Worm (Caenorhabditis elegans) whole organism, young adult: ENCODE results near the gene col-128.

Source experiments
- C06A6.2 ChIP-seq: fragments of 200-800 bp; sonication (Bioruptor generic); conservative IDR thresholded peaks from 2 replicates; pipeline ENCODE4 v1.3.6; 2022; ENCODE audit warnings: missing genetic modification characterization, missing compliant biosample characterization
- F23B12.7 ChIP-seq: sonication (generic microtip); optimal IDR thresholded peaks from 2 replicates; lab custom pipeline; 2017; ENCODE audit warnings: missing genetic modification characterization, mild to moderate bottlenecking, missing compliant biosample characterization, antibody characterized with exemption, moderate library complexity; ENCODE audit not compliant: insufficient read depth
- F49E8.2 ChIP-seq: sonication (generic microtip); optimal IDR thresholded peaks from 3 replicates; lab custom pipeline; 2017; ENCODE audit warnings: missing genetic modification characterization, mild to moderate bottlenecking, missing compliant biosample characterization, antibody characterized with exemption, moderate library complexity; ENCODE audit not compliant: insufficient read depth
- F57A8.1 ChIP-seq: fragments of 200-800 bp; sonication (Bioruptor generic); optimal IDR thresholded peaks from 2 replicates; lab custom pipeline; 2018; ENCODE audit warnings: mild to moderate bottlenecking, missing genetic modification characterization, moderate library complexity, missing compliant biosample characterization
- K12H6.12 ChIP-seq: fragments of 200-800 bp; sonication (Bioruptor generic); optimal IDR thresholded peaks from 2 replicates; lab custom pipeline; 2018; ENCODE audit warnings: mild to moderate bottlenecking, missing genetic modification characterization, missing compliant biosample characterization
- Y56A3A.18 ChIP-seq: fragments of 200-800 bp; sonication (Bioruptor generic); IDR thresholded peaks from 2 replicates; pipeline ENCODE4 v1.3.6; 2022; ENCODE audit warnings: missing genetic modification reagents, missing genetic modification characterization, missing compliant biosample characterization
- Y67H2A.10 ChIP-seq: fragments of 200-800 bp; sonication (Bioruptor generic); conservative IDR thresholded peaks from 2 replicates; pipeline ENCODE4 v1.3.6; 2022; ENCODE audit warnings: missing genetic modification reagents, missing genetic modification characterization, missing compliant biosample characterization
- Y79H2A.3 ChIP-seq: fragments of 200-800 bp; sonication (Bioruptor generic); conservative IDR thresholded peaks from 2 replicates; pipeline ENCODE4 v1.3.6; 2022; ENCODE audit warnings: missing genetic modification reagents, missing genetic modification characterization, missing compliant biosample characterization
- ZK185.1 ChIP-seq: sonication (generic microtip); optimal IDR thresholded peaks from 2 replicates; lab custom pipeline; 2016; ENCODE audit warnings: mild to moderate bottlenecking, missing genetic modification characterization, missing compliant biosample characterization; ENCODE audit not compliant: poor library complexity, severe bottlenecking
- akir-1 ChIP-seq: fragments of 200-800 bp; sonication (Bioruptor generic); optimal IDR thresholded peaks from 2 replicates; lab custom pipeline; 2018; ENCODE audit warnings: mild to moderate bottlenecking, missing genetic modification characterization, moderate library complexity, missing compliant biosample characterization
- aptf-2 ChIP-seq: fragments of 200-800 bp; sonication (Bioruptor generic); conservative IDR thresholded peaks from 2 replicates; pipeline ENCODE4 v1.3.6; 2022; ENCODE audit warnings: missing genetic modification reagents, missing genetic modification characterization, missing compliant biosample characterization
- attf-3 ChIP-seq: fragments of 200-800 bp; sonication (Bioruptor generic); conservative IDR thresholded peaks from 2 replicates; pipeline ENCODE4 v1.3.6; 2022; ENCODE audit warnings: missing genetic modification reagents, missing genetic modification characterization, missing compliant biosample characterization
- attf-5 ChIP-seq: fragments of 200-800 bp; sonication (Bioruptor generic); optimal IDR thresholded peaks from 2 replicates; lab custom pipeline; 2018; ENCODE audit warnings: mild to moderate bottlenecking, missing genetic modification characterization, missing compliant biosample characterization
- attf-6 ChIP-seq: fragments of 200-800 bp; sonication (Bioruptor generic); IDR thresholded peaks from 2 replicates; pipeline ENCODE4 v1.3.6; 2022; ENCODE audit warnings: missing genetic modification reagents, missing genetic modification characterization, missing compliant biosample characterization
- cebp-1 ChIP-seq, 2 experiments: fragments of 200-800 bp in 1 of 2; sonication (Bioruptor generic) in 1 of 2; sonication (generic microtip) in 1 of 2; IDR thresholded peaks in 1 of 2; optimal IDR thresholded peaks in 1 of 2; 2 replicates each; pipeline versions ENCODE4 v1.3.6 to Lab custom; 2017 to 2022; ENCODE audit warnings: missing compliant biosample characterization in 2 of 2, missing genetic modification characterization in 2 of 2, mild to moderate bottlenecking in 1 of 2, missing genetic modification reagents in 1 of 2, moderate library complexity in 1 of 2
- ceh-100 ChIP-seq: fragments of 200-800 bp; sonication (Bioruptor generic); IDR thresholded peaks from 2 replicates; pipeline ENCODE4 v1.3.6; 2022; ENCODE audit warnings: missing genetic modification reagents, missing genetic modification characterization, missing compliant biosample characterization
- dox-1 ChIP-seq: fragments of 200-800 bp; sonication (Bioruptor generic); IDR thresholded peaks from 2 replicates; pipeline ENCODE4 v1.3.6; 2022; ENCODE audit warnings: missing genetic modification reagents, missing genetic modification characterization, missing compliant biosample characterization
- dpl-1 ChIP-seq: fragments of 150-350 bp; optimal IDR thresholded peaks from 2 replicates; lab custom pipeline; 2014; ENCODE audit warnings: missing biosample characterization, missing genetic modification reagents, missing genetic modification characterization
- efl-1 ChIP-seq: fragments of 150-350 bp; optimal IDR thresholded peaks from 2 replicates; lab custom pipeline; 2014; ENCODE audit warnings: missing biosample characterization, missing genetic modification reagents, missing genetic modification characterization
- egl-44 ChIP-seq: fragments of 200-800 bp; sonication (Bioruptor generic); IDR thresholded peaks from 2 replicates; pipeline ENCODE4 v1.3.6; 2022; ENCODE audit warnings: missing genetic modification reagents, missing genetic modification characterization, missing compliant biosample characterization
- egrh-3 ChIP-seq: fragments of 200-800 bp; sonication (Bioruptor generic); IDR thresholded peaks from 2 replicates; pipeline ENCODE4 v1.3.6; 2022; ENCODE audit warnings: missing genetic modification reagents, missing genetic modification characterization, missing compliant biosample characterization
- ekl-4 ChIP-seq: fragments of 200-800 bp; sonication (Bioruptor generic); IDR thresholded peaks from 2 replicates; pipeline ENCODE4 v1.3.6; 2022; ENCODE audit warnings: missing genetic modification reagents, missing genetic modification characterization, missing compliant biosample characterization
- fkh-3 ChIP-seq: sonication (generic microtip); optimal IDR thresholded peaks from 2 replicates; lab custom pipeline; 2016; ENCODE audit warnings: mild to moderate bottlenecking, missing genetic modification characterization, missing compliant biosample characterization
- hlh-12 ChIP-seq: sonication (generic microtip); optimal IDR thresholded peaks from 2 replicates; lab custom pipeline; 2016; ENCODE audit warnings: missing genetic modification characterization, missing compliant biosample characterization
- hmg-20 ChIP-seq: fragments of 200-800 bp; sonication (Bioruptor generic); IDR thresholded peaks from 2 replicates; pipeline ENCODE4 v1.3.6; 2022; ENCODE audit warnings: missing genetic modification reagents, missing genetic modification characterization, missing compliant biosample characterization
- hsf-1 ChIP-seq: fragments of 200-800 bp; sonication (Bioruptor generic); IDR thresholded peaks from 2 replicates; pipeline ENCODE4 v1.3.6; 2022; ENCODE audit warnings: missing genetic modification reagents, missing genetic modification characterization, missing compliant biosample characterization
- lin-35 ChIP-seq, 3 experiments: fragments of 150-350 bp in 2 of 3; sonication (generic microtip) in 1 of 3; optimal IDR thresholded peaks; 2 replicates each; lab custom pipeline; 2014 to 2018; ENCODE audit warnings: missing biosample characterization in 3 of 3, missing genetic modification characterization in 3 of 3, missing genetic modification reagents in 3 of 3
- lin-40 ChIP-seq: sonication (generic microtip); optimal IDR thresholded peaks from 2 replicates; lab custom pipeline; 2016; ENCODE audit warnings: missing genetic modification characterization, mild to moderate bottlenecking, missing compliant biosample characterization, missing genotype, missing genetic modification reagents
- lir-1 ChIP-seq: fragments of 200-800 bp; sonication (Bioruptor generic); conservative IDR thresholded peaks from 2 replicates; pipeline ENCODE4 v1.3.6; 2022; ENCODE audit warnings: missing genetic modification reagents, missing genetic modification characterization, missing compliant biosample characterization
- lsl-1 ChIP-seq: fragments of 200-800 bp; sonication (Bioruptor generic); optimal IDR thresholded peaks from 2 replicates; lab custom pipeline; 2018; ENCODE audit warnings: mild to moderate bottlenecking, missing genetic modification characterization, moderate library complexity, missing compliant biosample characterization
- madf-10 ChIP-seq: sonication (generic microtip); optimal IDR thresholded peaks from 2 replicates; lab custom pipeline; 2016; ENCODE audit warnings: mild to moderate bottlenecking, missing genetic modification characterization, missing compliant biosample characterization
- madf-3 ChIP-seq: fragments of 200-800 bp; sonication (Bioruptor generic); IDR thresholded peaks from 2 replicates; pipeline ENCODE4 v1.3.6; 2022; ENCODE audit warnings: missing genetic modification reagents, missing genetic modification characterization, missing compliant biosample characterization
- mel-28 ChIP-seq: sonication (generic microtip); optimal IDR thresholded peaks from 2 replicates; lab custom pipeline; 2016; ENCODE audit warnings: borderline replicate concordance, mild to moderate bottlenecking, missing genetic modification characterization, missing compliant biosample characterization
- nfya-2 ChIP-seq: fragments of 200-800 bp; sonication (Bioruptor generic); IDR thresholded peaks from 2 replicates; pipeline ENCODE4 v1.3.6; 2022; ENCODE audit warnings: missing genetic modification reagents, missing genetic modification characterization, missing compliant biosample characterization
- nhr-90 ChIP-seq: sonication (generic microtip); optimal IDR thresholded peaks from 2 replicates; lab custom pipeline; 2016; ENCODE audit warnings: missing genotype, mild to moderate bottlenecking, missing genetic modification characterization, missing compliant biosample characterization
- pbrm-1 ChIP-seq: fragments of 200-800 bp; sonication (Bioruptor generic); IDR thresholded peaks from 2 replicates; pipeline ENCODE4 v1.3.6; 2022; ENCODE audit warnings: missing genetic modification reagents, missing genetic modification characterization, missing compliant biosample characterization
- rcor-1 ChIP-seq: fragments of 200-800 bp; sonication (Bioruptor generic); IDR thresholded peaks from 2 replicates; pipeline ENCODE4 v1.3.6; 2022; ENCODE audit warnings: missing genetic modification reagents, missing genetic modification characterization, missing compliant biosample characterization
- rec-8 ChIP-seq, 2 experiments: sonication (generic microtip); optimal IDR thresholded peaks; 2 replicates each; lab custom pipeline; 2016; ENCODE audit warnings: mild to moderate bottlenecking in 2 of 2, missing genetic modification characterization in 2 of 2, missing genetic modification reagents in 2 of 2, missing genotype in 2 of 2, missing biosample characterization in 1 of 2, missing compliant biosample characterization in 1 of 2, moderate library complexity in 1 of 2
- repo-1 ChIP-seq: sonication (generic microtip); optimal IDR thresholded peaks from 2 replicates; lab custom pipeline; 2017; ENCODE audit warnings: mild to moderate bottlenecking, missing genetic modification characterization, missing compliant biosample characterization
- snpc-3.4 ChIP-seq: sonication (generic microtip); optimal IDR thresholded peaks from 2 replicates; lab custom pipeline; 2017; ENCODE audit warnings: missing genetic modification characterization, mild to moderate bottlenecking, missing compliant biosample characterization, antibody characterized with exemption, moderate library complexity, missing genotype, missing genetic modification reagents
- tbp1 ChIP-seq: fragments of 200-800 bp; sonication (Bioruptor generic); optimal IDR thresholded peaks from 2 replicates; lab custom pipeline; 2018; ENCODE audit warnings: mild to moderate bottlenecking, missing genetic modification characterization, missing compliant biosample characterization
- tlf-1 ChIP-seq: fragments of 200-800 bp; sonication (Bioruptor generic); optimal IDR thresholded peaks from 2 replicates; lab custom pipeline; 2018; ENCODE audit warnings: mild to moderate bottlenecking, missing genetic modification characterization, missing compliant biosample characterization
- unc-62 ChIP-seq: fragments of 150-350 bp; optimal IDR thresholded peaks from 2 replicates; lab custom pipeline; 2014; ENCODE audit warnings: missing biosample characterization, missing genetic modification reagents, missing genetic modification characterization
- xnd-1 ChIP-seq: sonication (generic microtip); optimal IDR thresholded peaks from 2 replicates; lab custom pipeline; 2016; ENCODE audit warnings: missing genotype, missing genetic modification reagents, missing genetic modification characterization, missing compliant biosample characterization
- ztf-25 ChIP-seq: fragments of 200-800 bp; sonication (Bioruptor generic); IDR thresholded peaks from 2 replicates; pipeline ENCODE4 v1.3.6; 2022; ENCODE audit warnings: missing genetic modification reagents, missing genetic modification characterization, missing compliant biosample characterization
- ztf-26 ChIP-seq: sonication (generic microtip); optimal IDR thresholded peaks from 2 replicates; lab custom pipeline; 2017; ENCODE audit warnings: missing genetic modification characterization, missing compliant biosample characterization
- ztf-6 ChIP-seq: fragments of 200-800 bp; sonication (Bioruptor generic); IDR thresholded peaks from 2 replicates; pipeline ENCODE4 v1.3.6; 2022; ENCODE audit warnings: missing genetic modification reagents, missing genetic modification characterization, missing compliant biosample characterization

Gene col-128

DNA sequence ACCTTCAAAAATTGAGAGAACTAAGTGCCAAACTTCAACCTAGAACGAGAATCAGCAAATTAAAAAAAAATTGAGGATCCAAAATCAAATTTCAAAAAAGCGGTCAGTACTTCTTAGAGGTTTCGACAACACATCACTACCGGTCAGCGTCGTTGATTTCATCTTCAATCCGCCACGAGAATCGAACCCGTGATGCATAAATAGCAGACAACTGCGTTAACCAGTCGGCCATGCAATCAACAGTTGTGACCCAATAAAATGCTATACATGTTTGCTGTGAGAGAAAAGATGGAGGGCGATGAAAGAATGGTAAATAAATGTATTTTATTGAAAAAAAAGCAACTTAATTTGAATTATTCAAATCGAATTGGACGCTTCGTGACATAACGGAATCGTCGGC is 2.1 kb downstream of the col-128 start (continued):
- TF ChIP-seq F23B12.7 (tag; lab: Kevin White, UChicago) (peak; percentile 97), cebp-1 (GFP tag; IDR thresholded peaks at IDR 0.05; lab: Robert Waterston, UW) (no peak), cebp-1 (tag; optimal IDR thresholded peaks at IDR 0.05; lab: Kevin White, UChicago) (no peak), rec-8 (tag; optimal IDR thresholded peaks at IDR 0.05; lab: Kevin White, UChicago) (peak; percentile 84 to 89), ekl-4 (GFP tag; lab: Robert Waterston, UW) (peak; percentile 64; the same call in 1 of the 2 replicates), unc-62 (GFP tag; lab: Kevin White, UChicago) (no peak), pbrm-1 (GFP tag; lab: Robert Waterston, UW) (no peak), repo-1 (no peak), ceh-100 (GFP tag; lab: Robert Waterston, UW) (peak; percentile 44; the same call in 1 of the 2 replicates), attf-5 (no peak), nhr-90 (peak; percentile 88), K12H6.12 (tag; lab: Kevin White, UChicago) (peak; percentile 45), lin-35 (GFP tag; optimal IDR thresholded peaks at IDR 0.05; lab: Kevin White, UChicago) (peak in 1 of 3 experiments; percentile 8), hmg-20 (no peak), lsl-1 (GFP tag; lab: Kevin White, UChicago) (no peak), nfya-2 (GFP tag; lab: Robert Waterston, UW) (no peak), ztf-25 (GFP tag; lab: Robert Waterston, UW) (peak; percentile 62; the same call in 1 of the 2 replicates), F57A8.1 (GFP tag; lab: Kevin White, UChicago) (no peak), mel-28 (no peak), ZK185.1 (tag; lab: Kevin White, UChicago) (peak; percentile 86), attf-3 (GFP tag; lab: Robert Waterston, UW) (peak; percentile 61; the same call in 1 of the 2 replicates), C06A6.2 (no peak), attf-6 (GFP tag; lab: Robert Waterston, UW) (no peak), tbp1 (peak; percentile 99), ztf-6 (GFP tag; lab: Robert Waterston, UW) (no peak), snpc-3.4 (tag; lab: Kevin White, UChicago) (peak; percentile 88), rcor-1 (GFP tag; lab: Robert Waterston, UW) (no peak; the same call in none of the 2 replicates), fkh-3 (tag; lab: Kevin White, UChicago) (no peak), egrh-3 (GFP tag; lab: Robert Waterston, UW) (no peak; the same call in 1 of the 2 replicates), hsf-1 (GFP tag; lab: Robert Waterston, UW) (no peak), efl-1 (GFP tag; lab: Kevin White, UChicago) (peak; percentile 32), dpl-1 (GFP tag; lab: Kevin White, UChicago) (peak; percentile 21), Y67H2A.10 (no peak), hlh-12 (peak; percentile 31), ztf-26 (tag; lab: Kevin White, UChicago) (peak; percentile 67), tlf-1 (GFP tag; lab: Kevin White, UChicago) (no peak), madf-10 (tag; lab: Kevin White, UChicago) (no peak), lir-1 (GFP tag; lab: Robert Waterston, UW) (no peak), Y56A3A.18 (GFP tag; lab: Robert Waterston, UW) (no peak; the same call in 1 of the 2 replicates), dox-1 (no peak; the same call in 1 of the 2 replicates), madf-3 (GFP tag; lab: Robert Waterston, UW) (0 out of 2 replicates have a peak, but pooled peaks have one; percentile 20), F49E8.2 (tag; lab: Kevin White, UChicago) (peak; percentile 74), akir-1 (GFP tag; lab: Kevin White, UChicago) (peak; percentile 32), Y79H2A.3 (GFP tag; lab: Robert Waterston, UW) (no peak), aptf-2 (GFP tag; lab: Robert Waterston, UW) (0 out of 2 replicates have a peak, but pooled peaks have one; percentile 7), egl-44 (GFP tag; lab: Robert Waterston, UW) (no peak), lin-40 (tag; lab: Kevin White, UChicago) (no peak), xnd-1 (tag; lab: Kevin White, UChicago) (no peak)
